Fruit fly (Drosophila melanogaster): ENCODE results near the gene ppk20.

DNA sequence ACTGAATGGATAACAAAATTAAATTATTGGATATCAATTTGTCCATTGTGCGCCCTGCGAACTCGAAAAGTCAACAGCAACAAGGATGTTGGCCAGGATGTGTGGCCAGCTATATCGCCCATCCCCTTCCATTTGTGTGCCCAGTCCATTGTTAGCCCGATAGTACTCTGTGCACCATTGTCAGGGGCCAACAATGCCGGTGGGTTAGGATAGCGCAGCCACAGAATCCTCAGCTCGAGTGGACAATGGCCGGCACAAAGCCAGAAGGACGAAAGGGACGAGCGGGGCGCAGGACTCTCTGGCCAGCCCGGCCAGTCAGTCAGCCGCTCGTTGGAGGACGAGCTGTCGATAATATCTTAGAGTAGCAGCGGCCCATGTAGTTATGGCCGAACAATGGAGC is 29.2 kb upstream of the ppk20 start:
- TF ChIP-seq CrebA (GFP tag; optimal IDR thresholded peaks at IDR 0.05; ENCODE audit: borderline replicate concordance) (no peak), Mio (GFP tag; optimal IDR thresholded peaks at IDR 0.05) (no peak), Dfd (GFP tag; optimal IDR thresholded peaks at IDR 0.05) (no peak), Myc (optimal IDR thresholded peaks at IDR 0.05) (no peak), lola (GFP tag; optimal IDR thresholded peaks at IDR 0.05) (no peak), dsf (GFP tag; optimal IDR thresholded peaks at IDR 0.05; ENCODE audit: borderline replicate concordance) (no peak), Hr83 (GFP tag; optimal IDR thresholded peaks at IDR 0.05; ENCODE audit: poor library complexity, severe bottlenecking) (no peak), Abd-B (GFP tag; optimal IDR thresholded peaks at IDR 0.05) (no peak), GATAd (GFP tag; optimal IDR thresholded peaks at IDR 0.05) (no peak), br (GFP tag; optimal IDR thresholded peaks at IDR 0.05) (no peak), usp (GFP tag; optimal IDR thresholded peaks at IDR 0.05) (no peak), dl (GFP tag; optimal IDR thresholded peaks at IDR 0.05; ENCODE audit: insufficient read depth in 1 of 2, partially characterized antibody in 2 of 2) (no peak), pan (optimal IDR thresholded peaks at IDR 0.05) (no peak)
